Worm (Caenorhabditis elegans) whole organism, young adult: ENCODE data around the gene nsy-7.

Experiments used
- F37B4.10 ChIP-seq: fragments of 200-800 bp; sonication (Bioruptor generic); IDR thresholded peaks from 2 replicates; pipeline ENCODE4 v1.3.6; 2022; ENCODE audit warnings: missing genetic modification characterization, missing compliant biosample characterization
- Y95B8A.8 ChIP-seq: fragments of 200-800 bp; sonication (Bioruptor generic); IDR thresholded peaks from 2 replicates; pipeline ENCODE4 v1.3.6; 2022; ENCODE audit warnings: missing genetic modification reagents, missing genetic modification characterization, missing compliant biosample characterization
- die-1 ChIP-seq: sonication (generic microtip); optimal IDR thresholded peaks from 2 replicates; lab custom pipeline; 2016; ENCODE audit warnings: missing genotype, mild to moderate bottlenecking, missing genetic modification characterization, missing compliant biosample characterization
- ekl-4 ChIP-seq: fragments of 200-800 bp; sonication (Bioruptor generic); IDR thresholded peaks from 2 replicates; pipeline ENCODE4 v1.3.6; 2022; ENCODE audit warnings: missing genetic modification reagents, missing genetic modification characterization, missing compliant biosample characterization
- let-526 ChIP-seq: fragments of 200-800 bp; sonication (Bioruptor generic); IDR thresholded peaks from 2 replicates; pipeline ENCODE4 v1.3.6; 2022; ENCODE audit warnings: missing genetic modification reagents, missing genetic modification characterization, missing compliant biosample characterization
- mxl-1 ChIP-seq: sonication (generic microtip); optimal IDR thresholded peaks from 2 replicates; lab custom pipeline; 2016; ENCODE audit warnings: missing genetic modification characterization, missing compliant biosample characterization

Gene nsy-7

DNA sequence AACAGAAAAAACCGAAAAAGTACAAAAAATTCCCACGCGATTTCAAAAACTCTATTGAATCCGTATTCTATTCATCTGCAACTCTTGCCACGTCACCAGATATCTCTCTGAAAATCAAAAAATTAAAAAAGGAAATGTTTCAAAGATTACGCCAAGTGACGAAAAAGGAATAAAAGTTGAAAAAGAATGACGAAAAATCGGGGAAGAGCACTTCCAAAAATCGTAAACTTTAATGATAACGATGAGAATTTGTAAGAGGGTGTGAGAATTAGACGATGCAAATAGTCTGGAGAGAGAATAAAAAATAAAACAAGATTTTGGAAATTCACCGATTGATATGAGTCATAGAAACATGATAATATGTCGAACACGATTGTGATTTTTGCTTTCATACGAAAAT, 52.3 kb downstream of the nsy-7 start:
- TF ChIP-seq let-526 (GFP tag; lab: Robert Waterston, UW) (no peak), Y95B8A.8 (no peak), F37B4.10 (no peak), die-1 (tag; lab: Kevin White, UChicago) (no peak), mxl-1 (tag; lab: Kevin White, UChicago) (no peak), ekl-4 (no peak)
- TF ChIP-seq, all 124 proteins: peak for 0
